Worm (Caenorhabditis elegans) whole organism, L2 larva: ENCODE results near the gene Y67D8C.6.

ENCODE experiments used
- gmeb-1 ChIP-seq: fragments of 150-350 bp; optimal IDR thresholded peaks from 2 replicates; lab custom pipeline; 2014; ENCODE audit warnings: missing biosample characterization, missing genetic modification characterization
- mdl-1 ChIP-seq, 2 experiments: fragments of 150-350 bp in 1 of 2; sonication (generic microtip) in 1 of 2; optimal IDR thresholded peaks; 2 replicates each; lab custom pipeline; 2017; ENCODE audit warnings: missing biosample characterization in 2 of 2, missing genetic modification characterization in 2 of 2
- nhr-12 ChIP-seq: fragments of 150-350 bp; optimal IDR thresholded peaks from 2 replicates; lab custom pipeline; 2014; ENCODE audit warnings: missing biosample characterization, missing genetic modification characterization
- nhr-77 ChIP-seq: fragments of 150-350 bp; optimal IDR thresholded peaks from 2 replicates; lab custom pipeline; 2014; ENCODE audit warnings: missing biosample characterization, missing genetic modification characterization
- unc-55 ChIP-seq: fragments of 150-350 bp; sonication (generic microtip); optimal IDR thresholded peaks from 3 replicates; lab custom pipeline; 2014; ENCODE audit warnings: missing biosample characterization, missing genetic modification reagents, missing genetic modification characterization
- unc-62 ChIP-seq: fragments of 150-350 bp; optimal IDR thresholded peaks from 2 replicates; lab custom pipeline; 2014; ENCODE audit warnings: missing biosample characterization, missing genetic modification reagents, missing genetic modification characterization

ce11 chrIV:3062936-3063439, at the start of gene Y67D8C.6:
- TF ChIP-seq nhr-12 (tag; lab: Kevin White, UChicago) (no peak), nhr-77 (tag; lab: Kevin White, UChicago) (no peak), mdl-1 (tag; optimal IDR thresholded peaks at IDR 0.05; lab: Kevin White, UChicago) (no peak), unc-55 (GFP tag; lab: Kevin White, UChicago) (no peak), gmeb-1 (tag; lab: Kevin White, UChicago) (no peak), unc-62 (GFP tag; lab: Kevin White, UChicago) (no peak)
